Worm (Caenorhabditis elegans) whole organism, L1 larva: ENCODE results near the gene C53A3.4.

Experiments
- dpl-1 ChIP-seq, 3 experiments: fragments of 150-350 bp in 2 of 3; sonication (generic microtip) in 1 of 3; optimal IDR thresholded peaks; 2 replicates each; lab custom pipeline; 2014 to 2017; ENCODE audit warnings: missing biosample characterization in 3 of 3, missing genetic modification characterization in 3 of 3, missing genetic modification reagents in 3 of 3
- egl-27 ChIP-seq, 2 experiments: fragments of 150-350 bp in 1 of 2; sonication (generic microtip); optimal IDR thresholded peaks; 3 replicates each; lab custom pipeline; 2017 to 2018; ENCODE audit warnings: missing biosample characterization in 2 of 2, missing genetic modification characterization in 2 of 2, missing genetic modification reagents in 2 of 2
- ets-5 ChIP-seq: fragments of 200-800 bp; sonication (Bioruptor generic); IDR thresholded peaks from 2 replicates; pipeline ENCODE4 v1.3.6; 2022; ENCODE audit warnings: missing genetic modification characterization, missing compliant biosample characterization
- lin-15B ChIP-seq: fragments of 150-350 bp; sonication (generic microtip); optimal IDR thresholded peaks from 3 replicates; lab custom pipeline; 2014; ENCODE audit warnings: missing biosample characterization, missing genetic modification characterization
- mdl-1 ChIP-seq, 2 experiments: fragments of 150-350 bp; optimal IDR thresholded peaks; 2 replicates each; lab custom pipeline; 2014 to 2017; ENCODE audit warnings: missing biosample characterization in 2 of 2, missing genetic modification characterization in 2 of 2, inconsistent platforms in 1 of 2
- nhr-19 ChIP-seq: fragments of 200-800 bp; sonication (Bioruptor generic); conservative IDR thresholded peaks from 2 replicates; pipeline ENCODE4 v1.3.6; 2022; ENCODE audit warnings: missing genetic modification characterization, missing compliant biosample characterization
- nhr-237 ChIP-seq: fragments of 150-350 bp; optimal IDR thresholded peaks from 2 replicates; lab custom pipeline; 2014; ENCODE audit warnings: missing biosample characterization, missing genetic modification characterization
- unc-86 ChIP-seq: sonication (generic microtip); optimal IDR thresholded peaks from 2 replicates; lab custom pipeline; 2016; ENCODE audit warnings: missing genetic modification characterization, missing compliant biosample characterization
- ztf-11 ChIP-seq, 2 experiments: sonication (generic microtip); optimal IDR thresholded peaks; 2 replicates each; lab custom pipeline; 2016 to 2017; ENCODE audit warnings: missing genetic modification characterization in 2 of 2, missing biosample characterization in 1 of 2, missing compliant biosample characterization in 1 of 2

DNA sequence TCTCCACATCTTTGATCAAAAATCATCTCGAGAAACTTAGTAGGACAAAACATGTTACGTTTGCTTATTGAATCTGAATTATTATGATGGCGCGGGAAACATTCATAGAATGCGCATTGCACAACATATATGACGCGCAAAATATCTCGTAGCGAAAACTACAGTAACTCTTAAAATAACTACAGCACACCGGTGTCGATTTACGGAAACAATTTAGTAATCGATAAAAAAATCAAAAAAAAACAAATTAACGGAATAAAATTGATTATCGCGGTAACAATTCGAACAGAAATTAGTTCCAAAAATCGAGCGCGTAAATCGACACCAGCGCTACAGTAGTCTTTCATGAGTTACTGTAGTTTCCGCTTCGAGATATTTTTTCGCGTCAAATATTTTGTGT lies 36.6 kb downstream of the C53A3.4 start:
- TF ChIP-seq dpl-1 (GFP tag; optimal IDR thresholded peaks at IDR 0.05; lab: Kevin White, UChicago) (no peak), mdl-1 (tag; optimal IDR thresholded peaks at IDR 0.05; lab: Kevin White, UChicago) (no peak), nhr-19 (GFP tag; lab: Robert Waterston, UW) (no peak), lin-15B (no peak), ets-5 (GFP tag; lab: Robert Waterston, UW) (no peak), nhr-237 (no peak), egl-27 (tag; optimal IDR thresholded peaks at IDR 0.05; lab: Kevin White, UChicago) (no peak), ztf-11 (tag; optimal IDR thresholded peaks at IDR 0.05; lab: Kevin White, UChicago) (no peak), unc-86 (no peak)
